Worm (Caenorhabditis elegans) whole organism, L4/young adult: ENCODE results near the gene sto-2.

Experiments used
- dao-5 ChIP-seq: sonication (generic microtip); optimal IDR thresholded peaks from 2 replicates; lab custom pipeline; 2016; ENCODE audit warnings: missing genotype, missing genetic modification characterization, moderate library complexity, missing compliant biosample characterization
- him-1 ChIP-seq: sonication (generic microtip); optimal IDR thresholded peaks from 2 replicates; lab custom pipeline; 2016; ENCODE audit warnings: missing genotype, missing genetic modification reagents, missing genetic modification characterization, missing compliant biosample characterization

ce11 chrX:5279674-5280073 is 43.5 kb downstream of the sto-2 start, which contains the start of gene rga-8:
- TF ChIP-seq him-1 (tag; lab: Kevin White, UChicago): no peak
- TF ChIP-seq dao-5: no peak
